Worm (Caenorhabditis elegans) whole organism, mixed stage, embryonic: ENCODE measurements around the gene C56A3.5.

ENCODE experiments used
- bed-3 ChIP-seq: fragments of 200-800 bp; sonication (Bioruptor generic); optimal IDR thresholded peaks from 3 replicates; lab custom pipeline; 2018; ENCODE audit warnings: mild to moderate bottlenecking, missing genetic modification characterization, moderate library complexity, missing compliant biosample characterization
- blmp-1 ChIP-seq: fragments of 150-350 bp; optimal IDR thresholded peaks from 2 replicates; lab custom pipeline; 2014; ENCODE audit warnings: missing biosample characterization, missing genetic modification characterization
- nhr-28 ChIP-seq: fragments of 150-350 bp; optimal IDR thresholded peaks from 2 replicates; lab custom pipeline; 2014; ENCODE audit warnings: missing biosample characterization, missing genetic modification characterization
- ztf-11 ChIP-seq: fragments of 150-350 bp; optimal IDR thresholded peaks from 2 replicates; lab custom pipeline; 2014; ENCODE audit warnings: missing biosample characterization, missing genetic modification characterization

DNA sequence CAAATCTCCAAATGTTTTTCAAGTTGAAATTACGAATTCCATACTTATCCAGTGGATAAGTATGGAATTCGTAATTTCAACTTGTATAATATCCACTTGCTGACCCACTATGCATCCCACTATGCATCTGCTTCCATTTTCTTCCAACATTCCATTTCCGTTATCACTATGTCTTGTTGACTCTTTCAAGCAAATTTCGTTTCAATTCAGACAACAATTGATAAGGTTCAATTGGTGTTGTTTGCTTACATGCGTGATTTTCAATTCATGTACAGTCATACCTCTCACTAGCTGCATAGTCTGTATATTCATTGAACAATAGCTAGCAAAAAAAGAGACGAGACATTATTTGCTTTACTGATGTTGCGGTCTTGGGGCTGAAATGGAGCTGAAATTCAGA, 25.1 kb downstream of the C56A3.5 start:
- no peak for TF ChIP-seq bed-3 (GFP tag; lab: Kevin White, UChicago)
- no peak for TF ChIP-seq ztf-11 (tag; lab: Kevin White, UChicago)
- no peak for TF ChIP-seq blmp-1 (tag; lab: Kevin White, UChicago)
- no peak for TF ChIP-seq nhr-28 (tag; lab: Kevin White, UChicago)
